Fruit fly (Drosophila melanogaster) whole organism, embryonic: ENCODE results near the gene CG14787.

Experiments used
- CG10462 ChIP-seq: fragments of 200-800 bp; sonication (Bioruptor generic); optimal IDR thresholded peaks from 2 replicates; lab custom pipeline; 2016; ENCODE audit warnings: missing biosample characterization, missing genetic modification characterization
- CG10979 ChIP-seq: fragments of 200-800 bp; sonication (Bioruptor generic); optimal IDR thresholded peaks from 2 replicates; lab custom pipeline; 2018; ENCODE audit warnings: missing biosample characterization, mild to moderate bottlenecking, missing genetic modification characterization, moderate library complexity
- CG8388 ChIP-seq: fragments of 200-800 bp; sonication (Bioruptor generic); optimal IDR thresholded peaks from 2 replicates; lab custom pipeline; 2019; ENCODE audit warnings: missing biosample characterization, mild to moderate bottlenecking, missing genetic modification characterization, moderate library complexity
- CG8478 ChIP-seq: fragments of >200 bp; optimal IDR thresholded peaks from 2 replicates; lab custom pipeline; 2018
- H15 ChIP-seq: fragments of 200-800 bp; sonication (Bioruptor generic); IDR thresholded peaks from 3 replicates; pipeline ENCODE4 v1.3.6; 2022; ENCODE audit warnings: missing biosample characterization, missing genetic modification characterization
- Sox100B ChIP-seq: fragments of 200-800 bp; sonication (Bioruptor generic); optimal IDR thresholded peaks from 3 replicates; lab custom pipeline; 2018; ENCODE audit warnings: missing biosample characterization, mild to moderate bottlenecking, missing genetic modification characterization
- wor ChIP-seq: fragments of 200-800 bp; sonication (Bioruptor generic); IDR thresholded peaks from 2 replicates; pipeline ENCODE4 v1.3.6; 2022; ENCODE audit warnings: missing biosample characterization, missing genetic modification characterization

- TF ChIP-seq wor (no peak), CG8388 (no peak), H15 (GFP tag; lab: Robert Waterston, UW) (no peak), Sox100B (GFP tag; lab: Kevin White, UChicago) (no peak), CG10462 (GFP tag; lab: Kevin White, UChicago) (no peak), CG10979 (tag; lab: Kevin White, UChicago) (no peak), CG8478 (lab: Kevin White, UChicago) (no peak)
These were observed 9.3 kb downstream of the CG14787 start, which contains the start of gene Gr2a for dm6 chrX:1452130-1452529.
